Fruit fly (Drosophila melanogaster) whole organism, pupa: ENCODE measurements around the gene Sem1.
A peak's percentile ranks its signal among the peaks of the same experiment; 100 is the strongest.

Source experiments
- CG10348 ChIP-seq: fragments of 200-800 bp; sonication (Bioruptor generic); IDR thresholded peaks from 2 replicates; pipeline ENCODE4 v1.3.6; 2022; ENCODE audit warnings: missing biosample characterization, missing genetic modification characterization
- CG12605 ChIP-seq: fragments of 200-800 bp; sonication (Bioruptor generic); IDR thresholded peaks from 2 replicates; pipeline ENCODE4 v1.3.6; 2022; ENCODE audit warnings: missing biosample characterization, missing genetic modification characterization
- CG13204 ChIP-seq: fragments of 200-800 bp; sonication (Bioruptor generic); optimal IDR thresholded peaks from 2 replicates; lab custom pipeline; 2018; ENCODE audit warnings: missing biosample characterization, mild to moderate bottlenecking, missing genetic modification characterization, moderate library complexity
- CG14655 ChIP-seq: fragments of 200-800 bp; sonication (Bioruptor generic); optimal IDR thresholded peaks from 3 replicates; lab custom pipeline; 2017; ENCODE audit warnings: mild to moderate bottlenecking, missing biosample characterization, missing genetic modification reagents, missing genetic modification characterization
- CG15710 ChIP-seq: fragments of 200-800 bp; sonication (Bioruptor generic); optimal IDR thresholded peaks from 2 replicates; lab custom pipeline; 2018; ENCODE audit warnings: missing biosample characterization, mild to moderate bottlenecking, missing genetic modification characterization, moderate library complexity
- CG17806 ChIP-seq: fragments of 200-800 bp; sonication (Bioruptor generic); optimal IDR thresholded peaks from 2 replicates; lab custom pipeline; 2018; ENCODE audit warnings: missing biosample characterization, mild to moderate bottlenecking, missing genetic modification characterization, moderate library complexity
- CG32121 ChIP-seq: fragments of 200-800 bp; sonication (Bioruptor generic); IDR thresholded peaks from 2 replicates; pipeline ENCODE4 v1.3.6; 2022; ENCODE audit warnings: missing biosample characterization, missing genetic modification characterization
- CG34367 ChIP-seq: fragments of 200-800 bp; sonication (Bioruptor generic); optimal IDR thresholded peaks from 2 replicates; lab custom pipeline; 2018; ENCODE audit warnings: missing biosample characterization, mild to moderate bottlenecking, missing genetic modification characterization
- CG4496 ChIP-seq: fragments of 200-800 bp; sonication (Bioruptor generic); IDR thresholded peaks from 3 replicates; pipeline ENCODE4 v1.3.6; 2022; ENCODE audit warnings: missing biosample characterization, missing genetic modification characterization
- CG8159 ChIP-seq: fragments of 200-800 bp; sonication (Bioruptor generic); optimal IDR thresholded peaks from 3 replicates; lab custom pipeline; 2018; ENCODE audit warnings: missing biosample characterization, mild to moderate bottlenecking, missing genetic modification characterization, moderate library complexity
- CG8301 ChIP-seq: fragments of 200-800 bp; sonication (Bioruptor generic); optimal IDR thresholded peaks from 2 replicates; lab custom pipeline; 2018; ENCODE audit warnings: missing biosample characterization, mild to moderate bottlenecking, missing genetic modification characterization
- CG9948 ChIP-seq: fragments of 200-800 bp; sonication (Bioruptor generic); optimal IDR thresholded peaks from 2 replicates; lab custom pipeline; 2018; ENCODE audit warnings: missing biosample characterization, mild to moderate bottlenecking, missing genetic modification characterization, moderate library complexity
- D1 ChIP-seq: fragments of 200-800 bp; sonication (Bioruptor generic); optimal IDR thresholded peaks from 2 replicates; lab custom pipeline; 2018; ENCODE audit warnings: missing biosample characterization, mild to moderate bottlenecking, missing genetic modification characterization, moderate library complexity
- EcR ChIP-seq: fragments of 200-800 bp; sonication (Bioruptor generic); optimal IDR thresholded peaks from 3 replicates; lab custom pipeline; 2019; ENCODE audit warnings: missing biosample characterization, missing genetic modification characterization, mild to moderate bottlenecking, moderate library complexity, missing genetic modification reagents
- Ets98B ChIP-seq: fragments of 200-800 bp; sonication (Bioruptor generic); IDR thresholded peaks from 2 replicates; pipeline ENCODE4 v1.3.6; 2022; ENCODE audit warnings: missing biosample characterization, missing genetic modification characterization
- Pif1A ChIP-seq: fragments of 200-800 bp; sonication (Bioruptor generic); optimal IDR thresholded peaks from 3 replicates; lab custom pipeline; 2016; ENCODE audit warnings: missing biosample characterization, missing genetic modification characterization
- Pif1B ChIP-seq: fragments of 200-800 bp; sonication (Bioruptor generic); optimal IDR thresholded peaks from 3 replicates; lab custom pipeline; 2016; ENCODE audit warnings: missing biosample characterization, missing genetic modification characterization
- Snoo ChIP-seq: fragments of 200-800 bp; sonication (Bioruptor generic); optimal IDR thresholded peaks from 3 replicates; lab custom pipeline; 2017; ENCODE audit warnings: missing biosample characterization, mild to moderate bottlenecking, missing genetic modification characterization, inconsistent platforms
- fd96Ca ChIP-seq: fragments of 200-800 bp; sonication (Bioruptor generic); IDR thresholded peaks from 3 replicates; pipeline ENCODE4 v1.3.6; 2022; ENCODE audit warnings: missing biosample characterization, missing genetic modification characterization
- gl ChIP-seq: fragments of 200-800 bp; sonication (Bioruptor generic); optimal IDR thresholded peaks from 2 replicates; lab custom pipeline; 2018; ENCODE audit warnings: missing biosample characterization, mild to moderate bottlenecking, missing genetic modification characterization
- rn ChIP-seq: fragments of 200-800 bp; sonication (Bioruptor generic); IDR thresholded peaks from 2 replicates; pipeline ENCODE4 v1.3.6; 2022; ENCODE audit warnings: missing biosample characterization, missing genetic modification characterization

Sem1 gene

dm6 chr2L:7097386-7097785, 33.6 kb downstream of the Sem1 start:
- TF ChIP-seq CG8159 (tag; lab: Kevin White, UChicago) (no peak), D1 (no peak), CG17806 (tag; lab: Kevin White, UChicago) (no peak), fd96Ca (GFP tag; lab: Robert Waterston, UW) (no peak), gl (tag; lab: Kevin White, UChicago) (no peak), Pif1A (GFP tag; lab: Kevin White, UChicago) (no peak), CG34367 (tag; lab: Kevin White, UChicago) (no peak), CG9948 (tag; lab: Kevin White, UChicago) (no peak), CG13204 (GFP tag; lab: Kevin White, UChicago) (no peak), EcR (GFP tag; lab: Kevin White, UChicago) (no peak), CG10348 (GFP tag; lab: Robert Waterston, UW) (no peak), Ets98B (GFP tag; lab: Robert Waterston, UW) (no peak), CG15710 (tag; lab: Kevin White, UChicago) (no peak)
- TF ChIP-seq, all 21 proteins: peak for 0

dm6 chr2L:7100830-7101229, 37.0 kb downstream of the Sem1 start:
- TF ChIP-seq EcR (GFP tag; lab: Kevin White, UChicago) (no peak), fd96Ca (GFP tag; lab: Robert Waterston, UW) (peak; percentile 49; the same call in 2 of the 3 replicates), CG14655 (peak; percentile 54), Ets98B (GFP tag; lab: Robert Waterston, UW) (peak; percentile 15; the same call in 1 of the 2 replicates), CG34367 (tag; lab: Kevin White, UChicago) (no peak), CG15710 (tag; lab: Kevin White, UChicago) (peak; percentile 33), CG9948 (tag; lab: Kevin White, UChicago) (peak; percentile 8), CG8159 (tag; lab: Kevin White, UChicago) (peak; percentile 56), CG12605 (GFP tag; lab: Robert Waterston, UW) (no peak), CG8301 (tag; lab: Kevin White, UChicago) (peak; percentile 33), Pif1A (GFP tag; lab: Kevin White, UChicago) (peak; percentile 41), CG4496 (GFP tag; lab: Robert Waterston, UW) (0 out of 3 replicates have a peak, but pooled peaks have one; percentile 9), CG17806 (tag; lab: Kevin White, UChicago) (peak; percentile 45)
- TF ChIP-seq, all 21 proteins: peak for 10

dm6 chr2L:7104195-7104971, 40.6 kb downstream of the Sem1 start:
- TF ChIP-seq CG4496 (GFP tag; lab: Robert Waterston, UW) (0 out of 3 replicates have a peak, but pooled peaks have one; percentile 25), CG15710 (tag; lab: Kevin White, UChicago) (peak; percentile 75), CG10348 (GFP tag; lab: Robert Waterston, UW) (no peak), CG12605 (GFP tag; lab: Robert Waterston, UW) (no peak; the same call in 1 of the 2 replicates), CG8301 (tag; lab: Kevin White, UChicago) (peak; percentile 51), Snoo (tag; lab: Kevin White, UChicago) (peak; percentile 71), EcR (GFP tag; lab: Kevin White, UChicago) (peak; percentile 79), Pif1A (GFP tag; lab: Kevin White, UChicago) (peak; percentile 39), fd96Ca (GFP tag; lab: Robert Waterston, UW) (no peak), CG32121 (GFP tag; lab: Robert Waterston, UW) (no peak), D1 (no peak), CG8159 (tag; lab: Kevin White, UChicago) (peak; percentile 84), rn (GFP tag; lab: Robert Waterston, UW) (0 out of 2 replicates have a peak, but pooled peaks have one; percentile 23), CG13204 (GFP tag; lab: Kevin White, UChicago) (peak; percentile 50), CG14655 (peak; percentile 70), CG34367 (tag; lab: Kevin White, UChicago) (peak; percentile 56), CG17806 (tag; lab: Kevin White, UChicago) (peak; percentile 82), CG9948 (tag; lab: Kevin White, UChicago) (peak; percentile 76), Ets98B (GFP tag; lab: Robert Waterston, UW) (0 out of 2 replicates have a peak, but pooled peaks have one; percentile 11), gl (tag; lab: Kevin White, UChicago) (peak; percentile 33), Pif1B (GFP tag; lab: Kevin White, UChicago) (peak; percentile 53)

dm6 chr2L:7106289-7106961, 42.6 kb downstream of the Sem1 start:
- TF ChIP-seq fd96Ca (GFP tag; lab: Robert Waterston, UW) (no peak), D1 (no peak), CG12605 (GFP tag; lab: Robert Waterston, UW) (no peak), CG10348 (GFP tag; lab: Robert Waterston, UW) (no peak), CG8159 (tag; lab: Kevin White, UChicago) (no peak), Pif1B (GFP tag; lab: Kevin White, UChicago) (no peak), rn (GFP tag; lab: Robert Waterston, UW) (no peak), CG13204 (GFP tag; lab: Kevin White, UChicago) (no peak), CG17806 (tag; lab: Kevin White, UChicago) (no peak), CG34367 (tag; lab: Kevin White, UChicago) (no peak), CG32121 (GFP tag; lab: Robert Waterston, UW) (no peak), CG4496 (GFP tag; lab: Robert Waterston, UW) (no peak), Snoo (tag; lab: Kevin White, UChicago) (no peak), Pif1A (GFP tag; lab: Kevin White, UChicago) (no peak)
